Worm (Caenorhabditis elegans) whole organism, early embryonic: ENCODE measurements around the gene usp-4.

ENCODE experiments used
- B0310.2 ChIP-seq: sonication (generic microtip); optimal IDR thresholded peaks from 2 replicates; lab custom pipeline; 2016; ENCODE audit warnings: mild to moderate bottlenecking, missing genetic modification characterization, missing compliant biosample characterization
- F13C5.2 ChIP-seq: sonication (generic microtip); optimal IDR thresholded peaks from 2 replicates; lab custom pipeline; 2017; ENCODE audit warnings: mild to moderate bottlenecking, missing genetic modification characterization, inconsistent platforms, missing compliant biosample characterization
- aly-1 ChIP-seq: sonication (generic microtip); optimal IDR thresholded peaks from 2 replicates; lab custom pipeline; 2016; ENCODE audit warnings: missing genetic modification characterization, missing compliant biosample characterization
- ceh-13 ChIP-seq: fragments of 200-800 bp; sonication (Bioruptor generic); optimal IDR thresholded peaks from 2 replicates; lab custom pipeline; 2018; ENCODE audit warnings: mild to moderate bottlenecking, missing genetic modification characterization, missing compliant biosample characterization
- ceh-36 ChIP-seq: sonication (generic microtip); optimal IDR thresholded peaks from 2 replicates; lab custom pipeline; 2016; ENCODE audit warnings: missing genetic modification characterization, inconsistent platforms, missing compliant biosample characterization
- ets-7 ChIP-seq: sonication (generic microtip); optimal IDR thresholded peaks from 2 replicates; lab custom pipeline; 2016; ENCODE audit warnings: missing genotype, missing genetic modification characterization, missing compliant biosample characterization
- flt-1 ChIP-seq: fragments of 200-800 bp; sonication (Bioruptor generic); IDR thresholded peaks from 2 replicates; pipeline ENCODE4 v1.3.6; 2022; ENCODE audit warnings: missing genetic modification characterization, missing compliant biosample characterization
- hmbx-1 ChIP-seq: sonication (generic microtip); optimal IDR thresholded peaks from 2 replicates; lab custom pipeline; 2016; ENCODE audit warnings: mild to moderate bottlenecking, missing genetic modification characterization, missing compliant biosample characterization
- hmg-4 ChIP-seq: fragments of 200-800 bp; sonication (Bioruptor generic); optimal IDR thresholded peaks from 2 replicates; lab custom pipeline; 2018; ENCODE audit warnings: mild to moderate bottlenecking, missing genetic modification characterization, missing compliant biosample characterization
- hnd-1 ChIP-seq: sonication (generic microtip); optimal IDR thresholded peaks from 2 replicates; lab custom pipeline; 2016; ENCODE audit warnings: missing genetic modification characterization, missing compliant biosample characterization
- pes-1 ChIP-seq: fragments of 200-800 bp; sonication (Bioruptor generic); IDR thresholded peaks from 2 replicates; pipeline ENCODE4 v1.3.6; 2022; ENCODE audit warnings: missing genetic modification reagents, missing genetic modification characterization, missing compliant biosample characterization
- scrt-1 ChIP-seq: fragments of 200-800 bp; sonication (Bioruptor generic); IDR thresholded peaks from 2 replicates; pipeline ENCODE4 v1.3.6; 2022; ENCODE audit warnings: missing genetic modification characterization, missing compliant biosample characterization
- sea-1 ChIP-seq: fragments of 200-800 bp; sonication (Bioruptor generic); conservative IDR thresholded peaks from 2 replicates; pipeline ENCODE4 v1.3.6; 2022; ENCODE audit warnings: missing genetic modification characterization, missing compliant biosample characterization
- tbx-11 ChIP-seq: fragments of 200-800 bp; sonication (Bioruptor generic); IDR thresholded peaks from 2 replicates; pipeline ENCODE4 v1.3.6; 2022; ENCODE audit warnings: missing genetic modification characterization, missing compliant biosample characterization
- tbx-37 ChIP-seq: fragments of 200-800 bp; sonication (Bioruptor generic); conservative IDR thresholded peaks from 2 replicates; pipeline ENCODE4 v1.3.6; 2022; ENCODE audit warnings: missing genetic modification reagents, missing genetic modification characterization, missing compliant biosample characterization
- tra-4 ChIP-seq: sonication (generic microtip); optimal IDR thresholded peaks from 2 replicates; lab custom pipeline; 2017; ENCODE audit warnings: missing genetic modification characterization, missing compliant biosample characterization

The usp-4 gene

DNA sequence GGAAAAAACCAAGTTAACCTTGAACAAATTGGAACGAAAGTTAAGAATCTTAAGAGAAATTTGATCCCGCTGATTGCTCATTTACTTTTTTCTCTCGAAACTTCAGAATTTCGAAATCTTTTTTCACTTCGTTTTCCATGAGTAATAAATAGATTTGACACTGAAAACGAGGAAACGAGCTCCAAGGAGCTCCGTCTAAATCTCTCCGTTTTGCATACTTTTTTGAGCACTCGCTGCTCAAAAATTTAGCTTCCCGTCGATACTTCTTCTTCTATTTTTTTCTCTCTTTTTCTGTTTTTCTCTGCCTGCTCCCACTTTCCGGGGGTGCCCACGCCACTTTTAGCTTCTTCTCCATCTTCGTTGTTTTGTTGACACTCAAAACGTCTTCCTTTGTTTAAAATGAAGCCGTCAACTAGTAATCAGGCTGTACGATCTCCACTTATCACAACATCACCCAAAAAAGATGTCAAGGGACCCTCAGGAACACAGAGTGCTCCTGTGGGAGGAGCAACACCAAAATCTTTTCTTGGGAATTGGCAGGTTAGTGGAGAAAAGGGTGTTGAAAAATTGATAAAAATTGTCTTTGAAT, 49.5 kb downstream of the usp-4 start, which contains the start of gene C17H12.10:
C17H12.10 (plus strand) TSS at position 325 of the 589 bp plus-strand sequence.
- TF ChIP-seq ets-7 (tag; lab: Kevin White, UChicago), result no peak
- TF ChIP-seq ceh-36 (tag; lab: Kevin White, UChicago), result no peak
- no peak for TF ChIP-seq B0310.2
- no peak for TF ChIP-seq hmbx-1 (tag; lab: Kevin White, UChicago)
- TF ChIP-seq ceh-13 (GFP tag; lab: Kevin White, UChicago), result no peak
- TF ChIP-seq pes-1 (GFP tag; lab: Robert Waterston, UW), result no peak
- TF ChIP-seq F13C5.2 (tag; lab: Kevin White, UChicago), result no peak
- no peak for TF ChIP-seq flt-1 (GFP tag; lab: Robert Waterston, UW)
- no peak for TF ChIP-seq tbx-11 (GFP tag; lab: Robert Waterston, UW)
- TF ChIP-seq scrt-1 (GFP tag; lab: Robert Waterston, UW), result no peak
- TF ChIP-seq tra-4, result no peak

DNA sequence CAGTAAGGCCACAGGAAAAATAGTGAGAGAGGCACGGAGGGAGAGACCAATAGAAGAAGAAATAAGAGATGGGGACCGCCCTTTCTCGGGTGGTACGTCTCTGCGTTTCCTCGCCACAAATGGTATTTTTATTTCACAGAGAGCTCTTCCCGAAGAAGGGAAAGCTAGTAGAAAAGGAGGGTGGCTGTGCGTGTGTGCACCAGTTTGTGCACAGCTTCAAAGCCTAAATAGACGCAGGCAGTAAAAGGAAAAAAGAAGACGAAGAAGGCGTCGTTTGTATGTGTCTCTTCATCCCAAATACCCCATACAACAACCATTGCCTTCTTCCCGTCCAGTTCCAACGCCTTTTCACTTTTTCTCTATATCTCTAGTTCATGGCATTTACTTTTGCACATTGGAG, 52.6 kb downstream of the usp-4 start:
- TF ChIP-seq tra-4 (no peak), F13C5.2 (tag; lab: Kevin White, UChicago) (peak; percentile 37)

DNA sequence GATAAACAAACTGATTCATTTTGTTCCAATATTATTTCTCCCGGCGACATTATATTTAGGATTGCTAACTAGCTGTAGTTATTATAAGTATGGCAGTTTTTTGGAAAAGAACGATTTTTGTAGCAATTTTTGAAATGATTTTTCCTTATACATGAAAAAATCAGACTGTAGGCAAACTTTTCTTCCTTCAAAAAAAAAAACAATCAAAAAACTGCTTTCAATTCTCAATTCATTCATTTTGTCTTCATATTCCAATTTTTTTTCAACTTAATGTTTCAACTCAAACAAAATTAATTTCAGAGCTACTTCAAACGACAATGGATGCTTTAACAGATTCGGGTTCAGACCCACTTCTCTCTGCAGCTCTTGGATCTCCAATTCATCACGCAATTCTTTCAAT, 54.7 kb downstream of the usp-4 start, which contains the start of gene ceh-48:
ceh-48 (plus strand) TSS at position 301 of the 400 bp plus-strand sequence.
- TF ChIP-seq flt-1 (GFP tag; lab: Robert Waterston, UW) (no peak), hmg-4 (no peak), scrt-1 (GFP tag; lab: Robert Waterston, UW) (no peak), pes-1 (GFP tag; lab: Robert Waterston, UW) (no peak), F13C5.2 (tag; lab: Kevin White, UChicago) (no peak), ceh-36 (tag; lab: Kevin White, UChicago) (no peak), hnd-1 (no peak), ceh-13 (GFP tag; lab: Kevin White, UChicago) (no peak), sea-1 (no peak), tbx-11 (GFP tag; lab: Robert Waterston, UW) (no peak), tbx-37 (GFP tag; lab: Robert Waterston, UW) (no peak), aly-1 (tag; lab: Kevin White, UChicago) (no peak), ets-7 (tag; lab: Kevin White, UChicago) (no peak), tra-4 (no peak)
